Fruit fly (Drosophila melanogaster) whole organism, embryonic: ENCODE results near the gene Cks85A.

Experiments used
- BtbVII ChIP-seq: fragments of 200-800 bp; sonication (Bioruptor generic); optimal IDR thresholded peaks from 3 replicates; lab custom pipeline; 2017; ENCODE audit warnings: missing biosample characterization, mild to moderate bottlenecking, missing genetic modification characterization
- CG10209 ChIP-seq: fragments of 200-800 bp; sonication (Bioruptor generic); optimal IDR thresholded peaks from 3 replicates; lab custom pipeline; 2017; ENCODE audit warnings: missing biosample characterization, mild to moderate bottlenecking, missing genetic modification characterization, missing genetic modification reagents
- CG10431 ChIP-seq: fragments of 200-800 bp; sonication (Bioruptor generic); optimal IDR thresholded peaks from 3 replicates; lab custom pipeline; 2018; ENCODE audit warnings: missing biosample characterization, mild to moderate bottlenecking, missing genetic modification characterization
- CG11695 ChIP-seq: fragments of 200-800 bp; sonication (Bioruptor generic); IDR thresholded peaks from 3 replicates; pipeline ENCODE4 v1.3.6; 2022; ENCODE audit warnings: missing biosample characterization, missing genetic modification characterization
- CG12769 ChIP-seq: fragments of 200-800 bp; sonication (Bioruptor generic); optimal IDR thresholded peaks from 2 replicates; lab custom pipeline; 2019; ENCODE audit warnings: missing biosample characterization, mild to moderate bottlenecking, missing genetic modification characterization, moderate library complexity
- CG1529 ChIP-seq: fragments of 200-800 bp; sonication (Bioruptor generic); optimal IDR thresholded peaks from 3 replicates; lab custom pipeline; 2018; ENCODE audit warnings: missing biosample characterization, missing genetic modification characterization
- CG30020 ChIP-seq: fragments of 200-800 bp; optimal IDR thresholded peaks from 2 replicates; lab custom pipeline; 2019; ENCODE audit warnings: missing biosample characterization, mild to moderate bottlenecking, missing genetic modification characterization, moderate library complexity
- CG30403 ChIP-seq: fragments of 200-800 bp; sonication (Bioruptor generic); optimal IDR thresholded peaks from 3 replicates; lab custom pipeline; 2016; ENCODE audit warnings: missing biosample characterization, missing genetic modification characterization
- CG32772 ChIP-seq: fragments of 200-800 bp; sonication (Bioruptor generic); IDR thresholded peaks from 2 replicates; pipeline ENCODE4 v1.3.6; 2022; ENCODE audit warnings: missing biosample characterization, missing genetic modification characterization
- CG7357 ChIP-seq: fragments of 200-800 bp; sonication (Bioruptor generic); IDR thresholded peaks from 3 replicates; pipeline ENCODE4 v1.3.6; 2022; ENCODE audit warnings: missing biosample characterization, missing genetic modification characterization
- CG7745 ChIP-seq: fragments of 200-800 bp; sonication (Bioruptor generic); optimal IDR thresholded peaks from 2 replicates; lab custom pipeline; 2018; ENCODE audit warnings: missing biosample characterization, mild to moderate bottlenecking, missing genetic modification characterization, moderate library complexity
- CG8765 ChIP-seq: fragments of 200-800 bp; sonication (Bioruptor generic); IDR thresholded peaks from 2 replicates; pipeline ENCODE4 v1.3.6; 2022; ENCODE audit warnings: missing biosample characterization, missing genetic modification characterization
- CG9797 ChIP-seq: fragments of 200-800 bp; sonication (Bioruptor generic); optimal IDR thresholded peaks from 3 replicates; lab custom pipeline; 2018; ENCODE audit warnings: missing biosample characterization, mild to moderate bottlenecking, missing genetic modification characterization
- CoRest ChIP-seq: fragments of 200-800 bp; sonication (Bioruptor generic); optimal IDR thresholded peaks from 3 replicates; lab custom pipeline; 2018; ENCODE audit warnings: missing biosample characterization, mild to moderate bottlenecking, missing genetic modification characterization, moderate library complexity
- Dbx ChIP-seq: fragments of 200-800 bp; sonication (Bioruptor generic); IDR thresholded peaks from 3 replicates; pipeline ENCODE4 v1.3.6; 2022; ENCODE audit warnings: missing biosample characterization, missing genetic modification characterization
- GATAe ChIP-seq: fragments of 200-800 bp; sonication (Bioruptor generic); conservative IDR thresholded peaks from 2 replicates; pipeline ENCODE4 v1.3.6; 2022; ENCODE audit warnings: missing biosample characterization, missing genetic modification characterization
- Hr51 ChIP-seq, 2 experiments: fragments of 200-800 bp; sonication (Bioruptor generic); optimal IDR thresholded peaks; 2 replicates in 1 of 2; 3 replicates in 1 of 2; lab custom pipeline; 2016 to 2018; ENCODE audit warnings: missing biosample characterization in 2 of 2, missing genetic modification characterization in 2 of 2, mild to moderate bottlenecking in 1 of 2, moderate library complexity in 1 of 2
- Lim3 ChIP-seq: fragments of 200-800 bp; sonication (Bioruptor generic); IDR thresholded peaks from 2 replicates; pipeline ENCODE4 v1.3.6; 2022; ENCODE audit warnings: missing biosample characterization, missing genetic modification characterization
- Nf-YB ChIP-seq: fragments of 200-800 bp; sonication (Bioruptor generic); optimal IDR thresholded peaks from 3 replicates; lab custom pipeline; 2019; ENCODE audit warnings: missing biosample characterization, mild to moderate bottlenecking, missing genetic modification characterization, moderate library complexity
- Oli ChIP-seq: fragments of 200-800 bp; sonication (Bioruptor generic); optimal IDR thresholded peaks from 2 replicates; lab custom pipeline; 2018; ENCODE audit warnings: missing biosample characterization, mild to moderate bottlenecking, missing genetic modification characterization, moderate library complexity
- Pdp1 ChIP-seq, 2 experiments: fragments of 200-800 bp; sonication (Bioruptor generic); optimal IDR thresholded peaks; 3 replicates each; lab custom pipeline; 2016; ENCODE audit warnings: missing biosample characterization in 2 of 2, missing genetic modification characterization in 2 of 2, mild to moderate bottlenecking in 1 of 2, moderate library complexity in 1 of 2
- Vsx1 ChIP-seq: fragments of 200-800 bp; sonication (Bioruptor generic); optimal IDR thresholded peaks from 2 replicates; lab custom pipeline; 2017; ENCODE audit warnings: missing biosample characterization, mild to moderate bottlenecking, missing genetic modification characterization, missing genetic modification reagents
- amos ChIP-seq: fragments of 200-800 bp; sonication (Bioruptor generic); IDR thresholded peaks from 2 replicates; pipeline ENCODE4 v1.3.6; 2022; ENCODE audit warnings: missing biosample characterization, missing genetic modification characterization; ENCODE audit not compliant: partially characterized antibody
- chif ChIP-seq, 2 experiments: fragments of 200-800 bp; sonication (Bioruptor generic); optimal IDR thresholded peaks; 3 replicates each; lab custom pipeline; 2016; ENCODE audit warnings: missing biosample characterization in 2 of 2, missing genetic modification characterization in 2 of 2
- crol ChIP-seq: fragments of 200-800 bp; sonication (Bioruptor generic); IDR thresholded peaks from 2 replicates; pipeline ENCODE4 v1.3.6; 2022; ENCODE audit warnings: missing biosample characterization, missing genetic modification characterization
- da ChIP-seq: fragments of 200-800 bp; sonication (Bioruptor generic); optimal IDR thresholded peaks from 2 replicates; lab custom pipeline; 2016; ENCODE audit warnings: missing biosample characterization, missing genetic modification characterization
- ems ChIP-seq: fragments of 200-800 bp; sonication (Bioruptor generic); optimal IDR thresholded peaks from 3 replicates; lab custom pipeline; 2016; ENCODE audit warnings: missing biosample characterization, missing genetic modification characterization
- exex ChIP-seq: fragments of 200-800 bp; sonication (Bioruptor generic); optimal IDR thresholded peaks from 4 replicates; lab custom pipeline; 2018; ENCODE audit warnings: missing biosample characterization, mild to moderate bottlenecking, missing genetic modification characterization, moderate library complexity
- gro ChIP-seq: fragments of 200-800 bp; sonication (Bioruptor generic); optimal IDR thresholded peaks from 2 replicates; lab custom pipeline; 2016; ENCODE audit warnings: missing biosample characterization, missing genetic modification characterization
- inv ChIP-seq: fragments of 200-800 bp; sonication (Bioruptor generic); IDR thresholded peaks from 2 replicates; pipeline ENCODE4 v1.3.6; 2022; ENCODE audit warnings: missing biosample characterization, missing genetic modification characterization; ENCODE audit not compliant: partially characterized antibody
- nau ChIP-seq: fragments of 200-800 bp; sonication (Bioruptor generic); optimal IDR thresholded peaks from 3 replicates; lab custom pipeline; 2017; ENCODE audit warnings: missing biosample characterization, mild to moderate bottlenecking, missing genetic modification characterization, missing genetic modification reagents
- nerfin-1 ChIP-seq: fragments of 200-800 bp; sonication (Bioruptor generic); optimal IDR thresholded peaks from 3 replicates; lab custom pipeline; 2019; ENCODE audit warnings: missing biosample characterization, mild to moderate bottlenecking, missing genetic modification characterization, moderate library complexity
- odd ChIP-seq: fragments of 200-800 bp; sonication (Bioruptor generic); optimal IDR thresholded peaks from 2 replicates; lab custom pipeline; 2017; ENCODE audit warnings: missing biosample characterization, mild to moderate bottlenecking, missing genetic modification characterization
- onecut ChIP-seq: fragments of 200-800 bp; sonication (Bioruptor generic); IDR thresholded peaks from 2 replicates; pipeline ENCODE4 v1.3.6; 2022; ENCODE audit warnings: missing biosample characterization, missing genetic modification characterization
- peb ChIP-seq: fragments of 200-800 bp; sonication (Bioruptor generic); IDR thresholded peaks from 2 replicates; pipeline ENCODE4 v1.3.6; 2022; ENCODE audit warnings: missing biosample characterization, missing genetic modification characterization
- schlank ChIP-seq: fragments of 200-800 bp; sonication (Bioruptor generic); optimal IDR thresholded peaks from 2 replicates; lab custom pipeline; 2018; ENCODE audit warnings: missing biosample characterization, mild to moderate bottlenecking, missing genetic modification characterization
- sd ChIP-seq: fragments of 200-800 bp; sonication (Bioruptor generic); optimal IDR thresholded peaks from 3 replicates; lab custom pipeline; 2018; ENCODE audit warnings: missing biosample characterization, mild to moderate bottlenecking, missing genetic modification characterization, moderate library complexity
- sens ChIP-seq: fragments of 200-800 bp; sonication (Bioruptor generic); peaks from one replicate; lab custom pipeline; 2016; ENCODE audit warnings: missing biosample characterization, missing genetic modification characterization
- sug ChIP-seq: fragments of 200-800 bp; optimal IDR thresholded peaks from 2 replicates; lab custom pipeline; 2019; ENCODE audit warnings: missing biosample characterization, mild to moderate bottlenecking, missing genetic modification characterization, moderate library complexity
- trem ChIP-seq: fragments of 200-800 bp; optimal IDR thresholded peaks from 3 replicates; lab custom pipeline; 2019; ENCODE audit warnings: missing biosample characterization, mild to moderate bottlenecking, missing genetic modification characterization, moderate library complexity
- twi ChIP-seq: fragments of 200-800 bp; optimal IDR thresholded peaks from 2 replicates; lab custom pipeline; 2019; ENCODE audit warnings: missing biosample characterization, mild to moderate bottlenecking, missing genetic modification characterization, moderate library complexity
- unc-4 ChIP-seq: fragments of 200-800 bp; sonication (Bioruptor generic); IDR thresholded peaks from 2 replicates; pipeline ENCODE4 v1.3.6; 2022; ENCODE audit warnings: missing biosample characterization, missing genetic modification characterization; ENCODE audit not compliant: partially characterized antibody
- unpg ChIP-seq: fragments of 200-800 bp; sonication (Bioruptor generic); optimal IDR thresholded peaks from 3 replicates; lab custom pipeline; 2018; ENCODE audit warnings: missing biosample characterization, mild to moderate bottlenecking, missing genetic modification characterization, moderate library complexity

The Cks85A gene

dm6 chr3R:8668024-8668856 lies 50.0 kb downstream of the Cks85A start (continued):
- no peak for TF ChIP-seq GATAe (GFP tag; lab: Robert Waterston, UW)
- no peak for TF ChIP-seq da (GFP tag; lab: Kevin White, UChicago)
- TF ChIP-seq CG32772: no peak
- TF ChIP-seq trem (tag; lab: Kevin White, UChicago): no peak
- peak; percentile 79 for TF ChIP-seq sens (GFP tag; lab: Kevin White, UChicago)
- no peak for TF ChIP-seq peb (GFP tag; lab: Robert Waterston, UW)
- no peak for TF ChIP-seq ems (GFP tag; lab: Kevin White, UChicago)
- no peak for TF ChIP-seq CG9797
- no peak for TF ChIP-seq Oli (tag; lab: Kevin White, UChicago)
- no peak for TF ChIP-seq CG11695
- TF ChIP-seq, all 482 proteins: peak for 55

- TF ChIP-seq chif (GFP tag; optimal IDR thresholded peaks at IDR 0.05; lab: Kevin White, UChicago): no peak
These were observed 50.7 kb downstream of the Cks85A start, which contains the start of gene CG8036 for dm6 chr3R:8667568-8667967. Gene CG8036, plus strand, starts transcription at chr3R:8667868.

- no peak for TF ChIP-seq CG7357
- TF ChIP-seq CG12769 (tag; lab: Kevin White, UChicago): peak; percentile 0
- TF ChIP-seq CG7745: peak; percentile 30
- TF ChIP-seq exex (tag; lab: Kevin White, UChicago): peak; percentile 38
- peak; percentile 54 for TF ChIP-seq sd (tag; lab: Kevin White, UChicago)
- TF ChIP-seq crol (GFP tag; lab: Robert Waterston, UW): no peak
- no peak for TF ChIP-seq odd
- peak; percentile 46 for TF ChIP-seq twi (tag; lab: Kevin White, UChicago)
- no peak for TF ChIP-seq CG30020
- peak; percentile 2 for TF ChIP-seq nau (GFP tag; lab: Kevin White, UChicago)
- no peak for TF ChIP-seq CG1529 (GFP tag; lab: Kevin White, UChicago)
- TF ChIP-seq CG30403 (GFP tag; lab: Kevin White, UChicago): no peak
- TF ChIP-seq Nf-YB: no peak
- peak; percentile 2 for TF ChIP-seq sug (tag; lab: Kevin White, UChicago)
- TF ChIP-seq CoRest (tag; lab: Kevin White, UChicago): no peak
- TF ChIP-seq onecut: peak; percentile 99
- TF ChIP-seq Pdp1 (GFP tag; optimal IDR thresholded peaks at IDR 0.05; lab: Kevin White, UChicago): peak in 1 of 2 experiments; percentile 96
- no peak for TF ChIP-seq BtbVII
- TF ChIP-seq CG8765 (GFP tag; lab: Robert Waterston, UW): no peak
- TF ChIP-seq Vsx1 (GFP tag; lab: Kevin White, UChicago): peak; percentile 41
- TF ChIP-seq CG10431 (GFP tag; lab: Kevin White, UChicago): peak; percentile 76
- TF ChIP-seq, all 482 proteins: peak for 11
These were observed 53.4 kb downstream of the Cks85A start for dm6 chr3R:8664699-8665340.

dm6 chr3R:8663668-8664283 lies 54.5 kb downstream of the Cks85A start, which contains the start of gene CG8032:
Gene CG8032, plus strand, starts transcription at chr3R:8664115.
- TF ChIP-seq inv (GFP tag; lab: Robert Waterston, UW) (0 out of 2 replicates have a peak, but pooled peaks have one; percentile 27), schlank (tag; lab: Kevin White, UChicago) (no peak), unc-4 (peak; percentile 71), gro (GFP tag; lab: Kevin White, UChicago) (peak; percentile 42), Hr51 (GFP tag; optimal IDR thresholded peaks at IDR 0.05; lab: Kevin White, UChicago) (peak in 1 of 2 experiments; percentile 35), nerfin-1 (tag; lab: Kevin White, UChicago) (peak; percentile 17), amos (peak; percentile 59), CG10209 (GFP tag; lab: Kevin White, UChicago) (peak; percentile 5), Lim3 (GFP tag; lab: Robert Waterston, UW) (no peak), Dbx (GFP tag; lab: Robert Waterston, UW) (peak; percentile 33; the same call in 1 of the 3 replicates), CoRest (tag; lab: Kevin White, UChicago) (peak; percentile 54), unpg (GFP tag; lab: Kevin White, UChicago) (peak; percentile 34)
